Fruit fly (Drosophila melanogaster) whole organism, wandering third instar larva: ENCODE measurements around the gene gudu.

Experiments used
- CG32264 ChIP-seq: fragments of 200-800 bp; sonication (Bioruptor generic); optimal IDR thresholded peaks from 2 replicates; lab custom pipeline; 2016; ENCODE audit warnings: missing biosample characterization, missing genetic modification characterization
- Hr78 ChIP-seq: fragments of >200 bp; optimal IDR thresholded peaks from 2 replicates; lab custom pipeline; 2017; ENCODE audit warnings: missing biosample characterization, missing genetic modification characterization
- Rel ChIP-seq, 2 experiments: fragments of 200-800 bp; sonication (Bioruptor generic) in 1 of 2; optimal IDR thresholded peaks; 2 replicates in 1 of 2; 3 replicates in 1 of 2; lab custom pipeline; 2016 to 2019; ENCODE audit warnings: mild to moderate bottlenecking in 2 of 2, missing biosample characterization in 2 of 2, missing genetic modification characterization in 2 of 2, moderate library complexity in 1 of 2
- dmrt93B ChIP-seq: fragments of 200-800 bp; sonication (Bioruptor generic); optimal IDR thresholded peaks from 2 replicates; lab custom pipeline; 2018; ENCODE audit warnings: missing biosample characterization, mild to moderate bottlenecking, missing genetic modification characterization
- foxo ChIP-seq, 2 experiments: fragments of 200-800 bp; sonication (Bioruptor generic); optimal IDR thresholded peaks; 2 replicates in 1 of 2; 3 replicates in 1 of 2; lab custom pipeline; 2016 to 2017; ENCODE audit warnings: missing biosample characterization in 2 of 2, missing genetic modification characterization in 2 of 2
- pan ChIP-seq: fragments of >200 bp; optimal IDR thresholded peaks from 2 replicates; lab custom pipeline; 2017

DNA sequence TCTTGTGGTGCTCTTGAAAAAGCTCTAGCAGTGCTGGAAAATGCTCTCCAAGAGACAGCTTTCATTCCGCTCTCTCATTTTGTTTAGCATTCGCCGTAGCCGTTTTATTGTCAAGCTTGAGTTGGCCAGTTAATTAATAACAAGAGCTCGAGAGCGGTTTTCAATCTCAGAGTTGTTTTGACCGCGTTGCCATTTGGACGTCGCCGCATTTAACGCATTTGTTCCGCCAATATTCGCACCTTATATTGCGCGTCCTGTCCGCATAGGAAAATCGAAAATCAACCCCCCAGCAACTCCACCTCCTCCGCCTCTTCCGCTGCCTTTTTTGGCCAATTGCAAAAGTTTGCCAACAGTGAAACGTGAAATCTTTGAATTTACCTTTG lies 49.0 kb downstream of the gudu start, which contains the start of gene CG5973:
- TF ChIP-seq pan (no peak), dmrt93B (no peak), foxo (GFP tag; optimal IDR thresholded peaks at IDR 0.05; lab: Kevin White, UChicago) (no peak), Hr78 (GFP tag; lab: Kevin White, UChicago) (no peak), CG32264 (GFP tag; lab: Kevin White, UChicago) (no peak), Rel (GFP tag; optimal IDR thresholded peaks at IDR 0.05; lab: Kevin White, UChicago) (no peak), Rel (tag; optimal IDR thresholded peaks at IDR 0.05; lab: Kevin White, UChicago) (no peak)
